Fruit fly (Drosophila melanogaster): Measurements from ENCODE around the gene Npc2f.
A peak's percentile ranks its signal among the peaks of the same experiment; 100 is the strongest.

DNA sequence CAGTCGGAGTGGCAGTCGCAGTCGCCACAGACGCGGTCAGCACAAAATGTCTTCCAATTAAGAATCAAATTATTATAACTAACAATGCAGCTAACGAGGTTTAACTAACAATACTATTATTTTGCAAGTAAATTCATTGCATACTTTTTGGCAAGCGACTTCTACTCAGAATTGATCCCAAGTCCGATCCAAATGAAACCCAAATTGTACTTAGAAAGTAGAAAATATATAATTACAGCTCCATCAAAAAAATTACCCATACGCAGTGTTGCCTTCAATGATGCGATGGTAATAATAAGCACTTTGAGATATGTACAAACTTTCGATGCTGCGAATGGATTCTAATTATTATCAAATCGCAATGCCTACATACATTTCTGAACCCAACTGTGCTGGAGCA lies 6.1 kb downstream of the Npc2f start:
- TF ChIP-seq GATAd (GFP tag; optimal IDR thresholded peaks at IDR 0.05) (no peak), CG32264 (GFP tag; optimal IDR thresholded peaks at IDR 0.05) (no peak), Dfd (GFP tag; optimal IDR thresholded peaks at IDR 0.05) (no peak), rgr (GFP tag; optimal IDR thresholded peaks at IDR 0.05) (peak; percentile 16), psq (GFP tag; optimal IDR thresholded peaks at IDR 0.05) (no peak), Mio (GFP tag; optimal IDR thresholded peaks at IDR 0.05) (no peak), dmrt93B (GFP tag; optimal IDR thresholded peaks at IDR 0.05) (no peak), Myc (optimal IDR thresholded peaks at IDR 0.05) (no peak)
